Worm (Caenorhabditis elegans) whole organism, L3 larva: ENCODE data around the gene C50C3.1.

Experiments used
- R02D3.7 ChIP-seq: fragments of 150-350 bp; optimal IDR thresholded peaks from 2 replicates; lab custom pipeline; 2014; ENCODE audit warnings: missing biosample characterization, missing genetic modification characterization
- fos-1 ChIP-seq: fragments of 150-350 bp; optimal IDR thresholded peaks from 2 replicates; lab custom pipeline; 2014; ENCODE audit warnings: missing biosample characterization, missing genetic modification characterization
- nhr-11 ChIP-seq: fragments of 150-350 bp; optimal IDR thresholded peaks from 2 replicates; lab custom pipeline; 2014; ENCODE audit warnings: missing biosample characterization, missing genetic modification characterization
- nhr-237 ChIP-seq: fragments of 150-350 bp; optimal IDR thresholded peaks from 2 replicates; lab custom pipeline; 2014; ENCODE audit warnings: missing biosample characterization, missing genetic modification characterization
- nhr-76 ChIP-seq: fragments of 150-350 bp; sonication (generic microtip); optimal IDR thresholded peaks from 5 replicates; lab custom pipeline; 2014; ENCODE audit warnings: missing biosample characterization, missing genetic modification characterization
- pqm-1 ChIP-seq: fragments of 150-350 bp; optimal IDR thresholded peaks from 2 replicates; lab custom pipeline; 2017; ENCODE audit warnings: missing biosample characterization, missing genetic modification characterization, inconsistent platforms
- zag-1 ChIP-seq: fragments of 150-350 bp; optimal IDR thresholded peaks from 2 replicates; lab custom pipeline; 2014; ENCODE audit warnings: missing biosample characterization, missing genetic modification characterization
- ztf-11 ChIP-seq: fragments of 150-350 bp; optimal IDR thresholded peaks from 2 replicates; lab custom pipeline; 2014; ENCODE audit warnings: missing biosample characterization, missing genetic modification characterization

DNA sequence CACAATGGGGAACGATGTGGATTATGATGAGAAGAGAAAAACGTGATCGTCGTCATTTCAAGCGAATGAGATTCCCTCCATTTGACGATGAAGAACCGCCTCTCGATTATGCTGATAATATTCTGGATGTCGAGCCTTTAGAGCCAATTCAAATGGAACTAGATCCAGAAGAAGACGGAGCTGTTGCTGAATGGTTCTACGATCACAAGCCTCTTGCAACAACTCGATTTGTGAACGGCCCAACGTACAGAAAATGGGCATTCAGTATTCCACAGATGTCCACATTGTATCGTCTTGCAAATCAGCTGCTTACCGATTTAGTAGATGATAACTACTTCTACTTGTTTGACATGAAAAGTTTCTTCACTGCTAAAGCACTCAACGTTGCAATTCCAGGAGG, 27.0 kb upstream of the C50C3.1 start:
- TF ChIP-seq nhr-76 (tag; lab: Kevin White, UChicago): no peak
- TF ChIP-seq pqm-1 (tag; lab: Kevin White, UChicago): no peak
- no peak for TF ChIP-seq nhr-237 (tag; lab: Kevin White, UChicago)
- TF ChIP-seq ztf-11 (tag; lab: Kevin White, UChicago): no peak
- no peak for TF ChIP-seq fos-1 (tag; lab: Kevin White, UChicago)
- TF ChIP-seq nhr-11 (tag; lab: Kevin White, UChicago): no peak
- no peak for TF ChIP-seq zag-1
- TF ChIP-seq R02D3.7 (tag; lab: Kevin White, UChicago): no peak
